Fruit fly (Drosophila melanogaster): ENCODE results near the gene Sfp24F.

Sfp24F gene

dm6 chr2L:4459543-4459942, 17.7 kb upstream of the Sfp24F start, which contains the start of the genes mRpL27 and CG15435 (continued):
- TF ChIP-seq mld (GFP tag; IDR thresholded peaks at IDR 0.05; ENCODE audit: partially characterized antibody) (no peak), CG31441 (GFP tag; IDR thresholded peaks at IDR 0.05) (peak; percentile 37; the same call in 1 of the 2 replicates), odd (GFP tag; optimal IDR thresholded peaks at IDR 0.05) (no peak), zen (tag; optimal IDR thresholded peaks at IDR 0.05) (peak; percentile 56), Nf-YB (GFP tag; optimal IDR thresholded peaks at IDR 0.05) (no peak), Dp (GFP tag; optimal IDR thresholded peaks at IDR 0.05) (peak; percentile 13), Fer3 (tag; optimal IDR thresholded peaks at IDR 0.05) (peak; percentile 44), CG1024 (GFP tag; IDR thresholded peaks at IDR 0.05) (no peak), gt (GFP tag; IDR thresholded peaks at IDR 0.05) (no peak), insv (GFP tag; optimal IDR thresholded peaks at IDR 0.05) (no peak), CG7271 (tag; optimal IDR thresholded peaks at IDR 0.05) (no peak), Dbx (GFP tag; IDR thresholded peaks at IDR 0.05) (no peak), kni (GFP tag; optimal IDR thresholded peaks at IDR 0.05) (peak; percentile 28), Dip2 (GFP tag; IDR thresholded peaks at IDR 0.05) (no peak), Bgb (GFP tag; IDR thresholded peaks at IDR 0.05; ENCODE audit: partially characterized antibody) (no peak), Oli (tag; optimal IDR thresholded peaks at IDR 0.05) (peak; percentile 21), CG4854 (GFP tag; optimal IDR thresholded peaks at IDR 0.05) (peak; percentile 88), CG16863 (GFP tag; optimal IDR thresholded peaks at IDR 0.05) (no peak), p53 (GFP tag; optimal IDR thresholded peaks at IDR 0.05) (no peak), Aef1 (GFP tag; IDR thresholded peaks at IDR 0.05) (no peak), Atf6 (GFP tag; IDR thresholded peaks at IDR 0.05) (no peak), Atf3 (GFP tag; optimal IDR thresholded peaks at IDR 0.05) (no peak), BEAF-32 (GFP tag; optimal IDR thresholded peaks at IDR 0.05) (peak; percentile 35), bcd (GFP tag; optimal IDR thresholded peaks at IDR 0.05) (peak; percentile 58), CG16815 (GFP tag; optimal IDR thresholded peaks at IDR 0.05) (no peak), lmd (GFP tag; IDR thresholded peaks at IDR 0.05) (no peak), Nf-YA (GFP tag; IDR thresholded peaks at IDR 0.05) (no peak), Deaf1 (tag; optimal IDR thresholded peaks at IDR 0.05) (no peak), da (GFP tag; optimal IDR thresholded peaks at IDR 0.05) (no peak), CG12659 (GFP tag; optimal IDR thresholded peaks at IDR 0.05) (peak; percentile 76), CG11560 (tag; IDR thresholded peaks at IDR 0.05) (no peak), CG18619 (GFP tag; optimal IDR thresholded peaks at IDR 0.05) (no peak), Ptx1 (GFP tag; IDR thresholded peaks at IDR 0.05) (peak; percentile 44), CG3407 (GFP tag; optimal IDR thresholded peaks at IDR 0.05) (no peak), dmrt99B (tag; optimal IDR thresholded peaks at IDR 0.05) (peak; percentile 15), crp (GFP tag; optimal IDR thresholded peaks at IDR 0.05) (peak in 1 of 2 experiments; percentile 70), pzg (GFP tag; optimal IDR thresholded peaks at IDR 0.05) (peak; percentile 75), cas (GFP tag; IDR thresholded peaks at IDR 0.05) (no peak), ab (GFP tag; optimal IDR thresholded peaks at IDR 0.05) (no peak), ara (GFP tag; IDR thresholded peaks at IDR 0.05) (no peak), CG17385 (GFP tag; optimal IDR thresholded peaks at IDR 0.05) (peak; percentile 7), oc (tag; optimal IDR thresholded peaks at IDR 0.05) (no peak), CG10209 (GFP tag; optimal IDR thresholded peaks at IDR 0.05) (peak; percentile 7), wek (GFP tag; optimal IDR thresholded peaks at IDR 0.05) (no peak), dan (GFP tag; IDR thresholded peaks at IDR 0.05) (no peak), gfzf (GFP tag; optimal IDR thresholded peaks at IDR 0.05) (no peak), CG11504 (tag; optimal IDR thresholded peaks at IDR 0.05) (no peak), knrl (GFP tag; IDR thresholded peaks at IDR 0.05; ENCODE audit: partially characterized antibody) (no peak), zfh1 (GFP tag; IDR thresholded peaks at IDR 0.05) (no peak), Rfx (GFP tag; IDR thresholded peaks at IDR 0.05) (no peak), Gsc (GFP tag; IDR thresholded peaks at IDR 0.05) (no peak)

Measured in whole organism, embryonic.